Worm (Caenorhabditis elegans): ENCODE data around the gene F13E6.2.

- no peak for TF ChIP-seq ztf-4 (tag; optimal IDR thresholded peaks at IDR 0.05)
- TF ChIP-seq Y116A8C.19 (tag; optimal IDR thresholded peaks at IDR 0.05; ENCODE audit: borderline replicate concordance), result no peak
- no peak for TF ChIP-seq dpl-1 (GFP tag; optimal IDR thresholded peaks at IDR 0.05)
- no peak for TF ChIP-seq fkh-10 (GFP tag; optimal IDR thresholded peaks at IDR 0.05)
- no peak for TF ChIP-seq nhr-85 (tag)
- TF ChIP-seq vab-15 (tag; optimal IDR thresholded peaks at IDR 0.05), result no peak
- TF ChIP-seq tbx-2 (tag; optimal IDR thresholded peaks at IDR 0.05), result no peak
Measured at ce11 chrX:10666871-10667270, 7.2 kb downstream of the F13E6.2 start.
